Worm (Caenorhabditis elegans): ENCODE data around the gene R07B1.5.
A peak's percentile ranks its signal among the peaks of the same experiment; 100 is the strongest.

The R07B1.5 gene

DNA sequence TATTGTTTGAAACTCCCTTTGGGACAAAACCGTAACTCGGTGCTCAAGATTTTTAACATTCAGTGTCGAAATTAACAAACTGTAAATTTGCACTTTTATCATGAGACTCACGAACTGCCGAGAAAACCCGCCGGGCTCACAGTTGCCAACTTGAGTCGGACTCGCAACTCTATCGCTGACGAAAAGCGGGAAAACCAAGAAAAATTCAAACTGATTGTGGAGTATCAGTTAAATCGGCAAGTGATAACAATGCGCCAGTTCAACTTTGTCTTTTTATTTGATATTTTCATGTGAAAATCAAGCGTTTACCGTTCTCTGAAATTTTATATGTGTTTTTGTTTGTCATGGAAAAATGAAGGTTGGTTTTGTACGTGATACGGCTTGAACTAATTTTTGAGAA is 19.2 kb downstream of the R07B1.5 start:
- TF ChIP-seq grh-1 (GFP tag; IDR thresholded peaks at IDR 0.05), result no peak
- no peak for TF ChIP-seq ztf-11 (tag; optimal IDR thresholded peaks at IDR 0.05)
- no peak for TF ChIP-seq nhr-28 (tag; optimal IDR thresholded peaks at IDR 0.05)
- no peak for TF ChIP-seq irx-1 (tag; optimal IDR thresholded peaks at IDR 0.05)
- TF ChIP-seq efl-1 (optimal IDR thresholded peaks at IDR 0.05), result no peak
- TF ChIP-seq efl-1 (GFP tag; optimal IDR thresholded peaks at IDR 0.05 in 1 of 2), result peak in 1 of 2 experiments; percentile 62
- no peak for TF ChIP-seq nhr-237 (tag; optimal IDR thresholded peaks at IDR 0.05)
- no peak for TF ChIP-seq fkh-4 (tag; optimal IDR thresholded peaks at IDR 0.05; ENCODE audit: borderline replicate concordance)
- no peak for TF ChIP-seq lin-13 (GFP tag; optimal IDR thresholded peaks at IDR 0.05)
- TF ChIP-seq unc-86 (tag; optimal IDR thresholded peaks at IDR 0.05), result no peak
- TF ChIP-seq C04F5.9 (tag; optimal IDR thresholded peaks at IDR 0.05), result no peak
- no peak for TF ChIP-seq ceh-82 (tag; optimal IDR thresholded peaks at IDR 0.05)
- TF ChIP-seq ceh-63 (GFP tag; optimal IDR thresholded peaks at IDR 0.05), result no peak
- TF ChIP-seq elt-3 (tag; optimal IDR thresholded peaks at IDR 0.05), result no peak
- no peak for TF ChIP-seq ets-5 (GFP tag; IDR thresholded peaks at IDR 0.05)
- TF ChIP-seq elt-2 (tag; optimal IDR thresholded peaks at IDR 0.05), result peak; percentile 55
- TF ChIP-seq ceh-88 (GFP tag; IDR thresholded peaks at IDR 0.05), result no peak
- no peak for TF ChIP-seq sptf-1 (tag; optimal IDR thresholded peaks at IDR 0.05)

DNA sequence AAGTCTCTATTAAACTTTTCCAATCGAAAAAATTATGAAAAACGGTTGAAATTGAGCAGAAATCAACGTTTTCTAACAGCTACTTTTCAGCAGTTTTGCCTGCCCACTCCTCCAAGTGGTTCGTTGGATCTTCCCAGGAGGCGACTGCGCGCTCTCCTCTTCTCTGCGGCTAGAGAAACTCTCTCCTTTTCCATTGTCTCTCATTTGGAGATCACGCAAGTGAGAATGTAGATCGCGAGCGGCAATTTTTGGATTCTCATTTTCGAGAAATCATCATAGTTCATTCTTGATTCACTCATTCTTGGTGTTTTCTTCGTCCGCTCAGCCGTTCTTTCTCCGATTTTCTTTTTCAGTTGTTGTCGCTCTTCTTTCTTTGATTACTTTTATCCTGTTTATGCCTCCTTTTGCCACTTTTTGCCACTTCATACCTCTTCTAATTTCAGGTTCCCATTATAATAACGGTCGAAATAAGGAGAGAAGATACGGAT is 20.5 kb downstream of the R07B1.5 start, which contains the start of gene mrp-4:
Gene mrp-4, plus strand, starts transcription at position 438 of the 488 bp plus-strand sequence.
- TF ChIP-seq lsy-2 (tag; optimal IDR thresholded peaks at IDR 0.05) (no peak), ceh-90 (tag; optimal IDR thresholded peaks at IDR 0.05) (no peak), swsn-7 (tag; optimal IDR thresholded peaks at IDR 0.05) (no peak), irx-1 (tag; optimal IDR thresholded peaks at IDR 0.05) (no peak), fkh-8 (tag; optimal IDR thresholded peaks at IDR 0.05) (no peak), vab-15 (tag; optimal IDR thresholded peaks at IDR 0.05) (no peak), Y116A8C.19 (tag; optimal IDR thresholded peaks at IDR 0.05; ENCODE audit: borderline replicate concordance) (no peak)

DNA sequence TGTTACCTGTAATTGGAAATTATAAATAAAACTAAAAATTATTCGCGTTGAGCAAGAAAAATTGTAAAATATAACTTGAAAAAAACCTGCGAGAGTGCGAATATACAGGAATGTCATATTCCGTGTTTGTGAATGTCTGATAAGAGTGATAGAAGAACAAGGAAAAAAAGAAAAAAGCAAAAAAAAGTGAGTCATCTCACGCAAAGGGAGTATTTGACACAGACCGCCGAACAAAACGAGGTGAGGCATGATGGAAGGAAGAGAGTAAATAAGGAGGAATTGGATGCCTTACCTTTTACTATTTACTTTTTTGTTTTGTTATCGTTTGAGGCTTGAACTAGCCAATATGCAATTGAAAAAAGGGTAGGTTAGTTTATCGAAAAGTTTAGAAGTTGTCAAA is 28.9 kb downstream of the R07B1.5 start, which contains the start of gene F21G4.1:
Gene F21G4.1, minus strand, starts transcription at position 6 of the 400 bp plus-strand sequence.
- peak; percentile 13 for TF ChIP-seq elt-2 (tag; optimal IDR thresholded peaks at IDR 0.05)
- no peak for TF ChIP-seq snpc-4 (tag; optimal IDR thresholded peaks at IDR 0.05)
- TF ChIP-seq lin-14 (GFP tag; optimal IDR thresholded peaks at IDR 0.05), result peak; percentile 13

DNA sequence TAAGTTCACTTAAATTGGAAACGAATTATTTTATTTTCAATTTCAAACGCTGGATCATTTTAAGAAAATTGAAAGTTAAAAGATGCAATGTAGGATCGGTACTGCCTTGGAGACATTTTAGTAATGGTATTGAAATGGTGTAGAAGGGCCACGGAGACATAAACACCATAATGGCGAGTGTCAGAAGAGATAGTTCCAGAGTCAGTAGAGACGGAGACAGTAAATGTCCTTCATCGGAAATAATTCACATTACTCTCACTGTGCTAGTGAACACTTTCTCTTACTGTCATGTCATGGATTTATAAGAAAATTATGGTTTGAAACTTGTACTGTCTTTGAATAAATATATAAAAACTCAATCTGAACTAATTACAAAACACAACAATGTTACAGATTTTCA is 29.7 kb downstream of the R07B1.5 start:
- TF ChIP-seq unc-62 (GFP tag; optimal IDR thresholded peaks at IDR 0.05), result no peak
- TF ChIP-seq ztf-4 (tag; optimal IDR thresholded peaks at IDR 0.05), result no peak
- no peak for TF ChIP-seq zip-4 (GFP tag; optimal IDR thresholded peaks at IDR 0.05)
- no peak for TF ChIP-seq snpc-4 (tag; optimal IDR thresholded peaks at IDR 0.05)
- TF ChIP-seq pag-3 (tag; optimal IDR thresholded peaks at IDR 0.05; ENCODE audit: borderline replicate concordance, insufficient read depth), result no peak
- no peak for TF ChIP-seq unc-98 (GFP tag; IDR thresholded peaks at IDR 0.05)
- peak; percentile 59 for TF ChIP-seq lin-14 (GFP tag; optimal IDR thresholded peaks at IDR 0.05)
- TF ChIP-seq mef-2 (tag; optimal IDR thresholded peaks at IDR 0.05), result no peak
- TF ChIP-seq mep-1 (tag; optimal IDR thresholded peaks at IDR 0.05), result no peak
- no peak for TF ChIP-seq aly-2 (tag; optimal IDR thresholded peaks at IDR 0.05)
- no peak for TF ChIP-seq hlh-17 (GFP tag; optimal IDR thresholded peaks at IDR 0.05; ENCODE audit: borderline replicate concordance)
- TF ChIP-seq nhr-85 (tag), result peak; percentile 73
- TF ChIP-seq nhr-90 (tag; optimal IDR thresholded peaks at IDR 0.05; ENCODE audit: poor library complexity), result no peak
- peak; percentile 87 for TF ChIP-seq blmp-1 (tag; optimal IDR thresholded peaks at IDR 0.05)

Data from whole organism, L1 larva.